Worm (Caenorhabditis elegans) whole organism, young adult: ENCODE measurements around the gene Y57G11C.33.
A peak's percentile ranks its signal among the peaks of the same experiment; 100 is the strongest.

ENCODE experiments used
- C17E4.6 ChIP-seq: fragments of 200-800 bp; sonication (Bioruptor generic); IDR thresholded peaks from 2 replicates; pipeline ENCODE4 v1.3.6; 2022; ENCODE audit warnings: missing genetic modification reagents, missing genetic modification characterization, missing compliant biosample characterization
- D2030.7 ChIP-seq: fragments of 200-800 bp; sonication (Bioruptor generic); IDR thresholded peaks from 2 replicates; pipeline ENCODE4 v1.3.6; 2022; ENCODE audit warnings: missing genetic modification reagents, missing genetic modification characterization, missing compliant biosample characterization
- F22D6.2 ChIP-seq: sonication (generic microtip); optimal IDR thresholded peaks from 2 replicates; lab custom pipeline; 2016; ENCODE audit warnings: mild to moderate bottlenecking, missing genetic modification characterization, missing compliant biosample characterization
- F55B11.4 ChIP-seq: sonication (generic microtip); optimal IDR thresholded peaks from 2 replicates; lab custom pipeline; 2016; ENCODE audit warnings: missing compliant biosample characterization, missing genetic modification characterization, borderline replicate concordance; ENCODE audit not compliant: insufficient read depth
- K12H6.12 ChIP-seq: fragments of 200-800 bp; sonication (Bioruptor generic); optimal IDR thresholded peaks from 2 replicates; lab custom pipeline; 2018; ENCODE audit warnings: mild to moderate bottlenecking, missing genetic modification characterization, missing compliant biosample characterization
- Y79H2A.3 ChIP-seq: fragments of 200-800 bp; sonication (Bioruptor generic); conservative IDR thresholded peaks from 2 replicates; pipeline ENCODE4 v1.3.6; 2022; ENCODE audit warnings: missing genetic modification reagents, missing genetic modification characterization, missing compliant biosample characterization
- Y95B8A.8 ChIP-seq: fragments of 200-800 bp; sonication (Bioruptor generic); IDR thresholded peaks from 2 replicates; pipeline ENCODE4 v1.3.6; 2022; ENCODE audit warnings: missing genetic modification reagents, missing genetic modification characterization, missing compliant biosample characterization
- ama-1 ChIP-seq, 3 experiments: fragments of 150-350 bp in 1 of 3; sonication (generic microtip) in 2 of 3; optimal IDR thresholded peaks; 2 replicates each; lab custom pipeline; 2014 to 2018; ENCODE audit warnings: missing biosample characterization in 2 of 3, missing genetic modification characterization in 2 of 3, missing genetic modification reagents in 2 of 3
- aptf-2 ChIP-seq: fragments of 200-800 bp; sonication (Bioruptor generic); conservative IDR thresholded peaks from 2 replicates; pipeline ENCODE4 v1.3.6; 2022; ENCODE audit warnings: missing genetic modification reagents, missing genetic modification characterization, missing compliant biosample characterization
- attf-6 ChIP-seq: fragments of 200-800 bp; sonication (Bioruptor generic); IDR thresholded peaks from 2 replicates; pipeline ENCODE4 v1.3.6; 2022; ENCODE audit warnings: missing genetic modification reagents, missing genetic modification characterization, missing compliant biosample characterization
- cebp-2 ChIP-seq: fragments of 200-800 bp; sonication (Bioruptor generic); IDR thresholded peaks from 2 replicates; pipeline ENCODE4 v1.3.6; 2022; ENCODE audit warnings: missing genetic modification characterization, missing compliant biosample characterization
- ceh-79 ChIP-seq: sonication (generic microtip); optimal IDR thresholded peaks from 2 replicates; lab custom pipeline; 2017; ENCODE audit warnings: mild to moderate bottlenecking, missing genetic modification characterization, missing compliant biosample characterization
- die-1 ChIP-seq: sonication (generic microtip); optimal IDR thresholded peaks from 2 replicates; lab custom pipeline; 2016; ENCODE audit warnings: missing genotype, mild to moderate bottlenecking, missing genetic modification characterization, missing compliant biosample characterization
- dox-1 ChIP-seq: fragments of 200-800 bp; sonication (Bioruptor generic); IDR thresholded peaks from 2 replicates; pipeline ENCODE4 v1.3.6; 2022; ENCODE audit warnings: missing genetic modification reagents, missing genetic modification characterization, missing compliant biosample characterization
- egl-18 ChIP-seq: fragments of 200-800 bp; sonication (Bioruptor generic); IDR thresholded peaks from 2 replicates; pipeline ENCODE4 v1.3.6; 2022; ENCODE audit warnings: missing genetic modification reagents, missing genetic modification characterization, missing compliant biosample characterization
- ekl-4 ChIP-seq: fragments of 200-800 bp; sonication (Bioruptor generic); IDR thresholded peaks from 2 replicates; pipeline ENCODE4 v1.3.6; 2022; ENCODE audit warnings: missing genetic modification reagents, missing genetic modification characterization, missing compliant biosample characterization
- ets-4 ChIP-seq: fragments of 200-800 bp; sonication (Bioruptor generic); optimal IDR thresholded peaks from 2 replicates; lab custom pipeline; 2018; ENCODE audit warnings: mild to moderate bottlenecking, missing genetic modification characterization, missing compliant biosample characterization
- lin-35 ChIP-seq, 3 experiments: fragments of 150-350 bp in 2 of 3; sonication (generic microtip) in 1 of 3; optimal IDR thresholded peaks; 2 replicates each; lab custom pipeline; 2014 to 2018; ENCODE audit warnings: missing biosample characterization in 3 of 3, missing genetic modification characterization in 3 of 3, missing genetic modification reagents in 3 of 3
- lin-40 ChIP-seq: sonication (generic microtip); optimal IDR thresholded peaks from 2 replicates; lab custom pipeline; 2016; ENCODE audit warnings: missing genetic modification characterization, mild to moderate bottlenecking, missing compliant biosample characterization, missing genotype, missing genetic modification reagents
- lir-1 ChIP-seq: fragments of 200-800 bp; sonication (Bioruptor generic); conservative IDR thresholded peaks from 2 replicates; pipeline ENCODE4 v1.3.6; 2022; ENCODE audit warnings: missing genetic modification reagents, missing genetic modification characterization, missing compliant biosample characterization
- lsy-27 ChIP-seq: sonication (generic microtip); optimal IDR thresholded peaks from 2 replicates; lab custom pipeline; 2017; ENCODE audit warnings: missing genetic modification characterization, mild to moderate bottlenecking, missing compliant biosample characterization, antibody characterized with exemption, missing genotype, borderline replicate concordance; ENCODE audit not compliant: insufficient read depth
- madf-6 ChIP-seq: fragments of 200-800 bp; sonication (Bioruptor generic); IDR thresholded peaks from 2 replicates; pipeline ENCODE4 v1.3.6; 2022; ENCODE audit warnings: missing genetic modification reagents, missing genetic modification characterization, missing compliant biosample characterization
- mcd-1 ChIP-seq: fragments of 200-800 bp; sonication (Bioruptor generic); IDR thresholded peaks from 2 replicates; pipeline ENCODE4 v1.3.6; 2022; ENCODE audit warnings: missing genetic modification reagents, missing genetic modification characterization, missing compliant biosample characterization
- nhr-27 ChIP-seq: fragments of 200-800 bp; sonication (Bioruptor generic); optimal IDR thresholded peaks from 2 replicates; lab custom pipeline; 2018; ENCODE audit warnings: mild to moderate bottlenecking, missing genetic modification characterization, moderate library complexity, missing compliant biosample characterization
- rpc-1 ChIP-seq, 2 experiments: fragments of 150-350 bp in 1 of 2; sonication (generic microtip) in 1 of 2; optimal IDR thresholded peaks; 2 replicates each; lab custom pipeline; 2014 to 2018; ENCODE audit warnings: missing biosample characterization in 1 of 2, missing genetic modification characterization in 1 of 2, missing genetic modification reagents in 1 of 2, missing genotype in 1 of 2
- snpc-1.3 ChIP-seq: sonication (generic microtip); optimal IDR thresholded peaks from 2 replicates; lab custom pipeline; 2017; ENCODE audit warnings: missing genetic modification characterization, mild to moderate bottlenecking, missing compliant biosample characterization, antibody characterized with exemption, moderate library complexity, missing genotype, missing genetic modification reagents; ENCODE audit not compliant: insufficient read depth
- snpc-3.4 ChIP-seq: sonication (generic microtip); optimal IDR thresholded peaks from 2 replicates; lab custom pipeline; 2017; ENCODE audit warnings: missing genetic modification characterization, mild to moderate bottlenecking, missing compliant biosample characterization, antibody characterized with exemption, moderate library complexity, missing genotype, missing genetic modification reagents
- snpc-4 ChIP-seq, 5 experiments: fragments of 150-350 bp in 1 of 5; sonication (generic microtip) in 4 of 5; optimal IDR thresholded peaks; 2 replicates each; lab custom pipeline; 2014 to 2018; ENCODE audit warnings: missing genetic modification characterization in 5 of 5, missing biosample characterization in 3 of 5, antibody characterized with exemption in 2 of 5, mild to moderate bottlenecking in 2 of 5, missing compliant biosample characterization in 2 of 5, missing genotype in 2 of 5, moderate library complexity in 2 of 5, missing genetic modification reagents in 1 of 5
- zfh-2 ChIP-seq: fragments of 200-800 bp; sonication (Bioruptor generic); conservative IDR thresholded peaks from 2 replicates; pipeline ENCODE4 v1.3.6; 2022; ENCODE audit warnings: missing genetic modification reagents, missing genetic modification characterization, missing compliant biosample characterization
- ztf-6 ChIP-seq: fragments of 200-800 bp; sonication (Bioruptor generic); IDR thresholded peaks from 2 replicates; pipeline ENCODE4 v1.3.6; 2022; ENCODE audit warnings: missing genetic modification reagents, missing genetic modification characterization, missing compliant biosample characterization

The Y57G11C.33 gene

ce11 chrIV:14621117-14621516 lies 35.8 kb upstream of the Y57G11C.33 start (continued):
- no peak for TF ChIP-seq egl-18 (GFP tag; lab: Robert Waterston, UW)
- no peak for TF ChIP-seq F55B11.4 (tag; lab: Kevin White, UChicago)
- no peak for TF ChIP-seq ets-4 (GFP tag; lab: Kevin White, UChicago)

ce11 chrIV:14622109-14622508 lies 34.8 kb upstream of the Y57G11C.33 start:
- no peak for TF ChIP-seq ama-1 (optimal IDR thresholded peaks at IDR 0.05; lab: Kevin White, UChicago)
- no peak for TF ChIP-seq ama-1 (GFP tag; optimal IDR thresholded peaks at IDR 0.05; lab: Kevin White, UChicago)
- peak; percentile 74 for TF ChIP-seq zfh-2
- TF ChIP-seq die-1 (tag; lab: Kevin White, UChicago), result peak; percentile 10
- TF ChIP-seq Y79H2A.3 (GFP tag; lab: Robert Waterston, UW), result no peak
- 0 out of 2 replicates have a peak, but pooled peaks have one; percentile 4 for TF ChIP-seq ekl-4 (GFP tag; lab: Robert Waterston, UW)
- TF ChIP-seq dox-1 (GFP tag; lab: Robert Waterston, UW), result 0 out of 2 replicates have a peak, but pooled peaks have one; percentile 33

- no peak for TF ChIP-seq D2030.7 (GFP tag; lab: Robert Waterston, UW)
- peak; percentile 58 for TF ChIP-seq attf-6 (GFP tag; lab: Robert Waterston, UW)
- TF ChIP-seq snpc-1.3 (tag; lab: Kevin White, UChicago), result no peak
- no peak for TF ChIP-seq snpc-4 (GFP tag; optimal IDR thresholded peaks at IDR 0.05; lab: Kevin White, UChicago)
- TF ChIP-seq snpc-4 (tag; optimal IDR thresholded peaks at IDR 0.05; lab: Kevin White, UChicago), result peak in 1 of 4 experiments; percentile 56
Observed at ce11 chrIV:14631726-14632125, 25.2 kb upstream of the Y57G11C.33 start.

ce11 chrIV:14632799-14633198 lies 24.1 kb upstream of the Y57G11C.33 start, which contains the start of gene irld-4:
Gene irld-4, plus strand, starts transcription at chrIV:14633099.
- no peak for TF ChIP-seq F22D6.2 (tag; lab: Kevin White, UChicago)
- no peak for TF ChIP-seq cebp-2
- no peak for TF ChIP-seq ets-4 (GFP tag; lab: Kevin White, UChicago)
- no peak for TF ChIP-seq lin-40 (tag; lab: Kevin White, UChicago)
- TF ChIP-seq D2030.7 (GFP tag; lab: Robert Waterston, UW), result no peak
- no peak for TF ChIP-seq rpc-1 (optimal IDR thresholded peaks at IDR 0.05; lab: Kevin White, UChicago)
- TF ChIP-seq rpc-1 (tag; optimal IDR thresholded peaks at IDR 0.05; lab: Kevin White, UChicago), result no peak
- no peak for TF ChIP-seq madf-6 (GFP tag; lab: Robert Waterston, UW)
- no peak for TF ChIP-seq nhr-27 (tag; lab: Kevin White, UChicago)
- TF ChIP-seq lsy-27 (tag; lab: Kevin White, UChicago), result no peak
- no peak for TF ChIP-seq snpc-4 (GFP tag; optimal IDR thresholded peaks at IDR 0.05; lab: Kevin White, UChicago)
- TF ChIP-seq snpc-4 (tag; optimal IDR thresholded peaks at IDR 0.05; lab: Kevin White, UChicago), result no peak
- TF ChIP-seq lin-35 (GFP tag; optimal IDR thresholded peaks at IDR 0.05; lab: Kevin White, UChicago), result no peak
- no peak for TF ChIP-seq C17E4.6
- TF ChIP-seq K12H6.12, result no peak

- no peak for TF ChIP-seq aptf-2
- TF ChIP-seq, all 124 proteins: peak for 0
Observed at ce11 chrIV:14634826-14635225, 22.1 kb upstream of the Y57G11C.33 start, which contains the start of gene ule-2. Gene ule-2, plus strand, starts transcription at chrIV:14635126.

ce11 chrIV:14637413-14637812 lies 19.5 kb upstream of the Y57G11C.33 start, which contains the start of gene srlf-27:
Gene srlf-27, plus strand, starts transcription at chrIV:14637713.
- no peak for TF ChIP-seq mcd-1 (GFP tag; lab: Robert Waterston, UW)
- TF ChIP-seq snpc-3.4 (tag; lab: Kevin White, UChicago), result no peak
- TF ChIP-seq ceh-79, result no peak
- TF ChIP-seq snpc-4 (GFP tag; optimal IDR thresholded peaks at IDR 0.05; lab: Kevin White, UChicago), result no peak
- no peak for TF ChIP-seq snpc-4 (tag; optimal IDR thresholded peaks at IDR 0.05; lab: Kevin White, UChicago)
- TF ChIP-seq lir-1 (GFP tag; lab: Robert Waterston, UW), result no peak
- TF ChIP-seq Y95B8A.8 (GFP tag; lab: Robert Waterston, UW), result no peak
- no peak for TF ChIP-seq K12H6.12
- no peak for TF ChIP-seq ets-4 (GFP tag; lab: Kevin White, UChicago)
- no peak for TF ChIP-seq ztf-6 (GFP tag; lab: Robert Waterston, UW)
- no peak for TF ChIP-seq lsy-27 (tag; lab: Kevin White, UChicago)
